Fruit fly (Drosophila melanogaster): ENCODE results near the gene Ccdc56.

Ccdc56 gene

DNA sequence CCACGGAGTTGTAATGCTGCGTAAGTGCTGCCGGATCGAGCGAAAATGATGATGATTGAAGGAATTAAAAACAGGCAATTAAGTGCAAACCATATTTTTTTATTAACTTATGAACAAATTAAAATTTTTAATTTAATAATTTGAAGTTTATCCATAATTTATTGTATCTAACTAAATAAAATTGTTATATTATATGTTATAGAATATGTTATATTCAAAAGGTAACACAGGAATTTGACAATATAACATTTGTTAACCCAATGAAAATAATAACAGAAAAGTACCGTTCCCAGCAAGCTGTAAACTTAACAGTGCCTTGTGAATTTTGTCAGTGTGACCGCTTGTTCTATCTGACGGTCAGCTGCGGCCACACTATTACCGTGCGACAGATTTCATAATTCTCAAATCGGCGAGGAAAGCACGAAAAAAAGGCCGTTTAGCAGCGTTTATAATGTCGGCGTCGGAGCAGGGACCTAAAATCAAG is at the start of gene Ccdc56, which contains the start of gene mtTFB1:
Gene Ccdc56, plus strand, starts transcription at position 347 of the 484 bp plus-strand sequence.
Gene mtTFB1, plus strand, starts transcription at position 347 of the 484 bp plus-strand sequence.
- TF ChIP-seq insv (optimal IDR thresholded peaks at IDR 0.05) (no peak), ttk (optimal IDR thresholded peaks at IDR 0.05) (no peak), Myc (optimal IDR thresholded peaks at IDR 0.05) (no peak)

DNA sequence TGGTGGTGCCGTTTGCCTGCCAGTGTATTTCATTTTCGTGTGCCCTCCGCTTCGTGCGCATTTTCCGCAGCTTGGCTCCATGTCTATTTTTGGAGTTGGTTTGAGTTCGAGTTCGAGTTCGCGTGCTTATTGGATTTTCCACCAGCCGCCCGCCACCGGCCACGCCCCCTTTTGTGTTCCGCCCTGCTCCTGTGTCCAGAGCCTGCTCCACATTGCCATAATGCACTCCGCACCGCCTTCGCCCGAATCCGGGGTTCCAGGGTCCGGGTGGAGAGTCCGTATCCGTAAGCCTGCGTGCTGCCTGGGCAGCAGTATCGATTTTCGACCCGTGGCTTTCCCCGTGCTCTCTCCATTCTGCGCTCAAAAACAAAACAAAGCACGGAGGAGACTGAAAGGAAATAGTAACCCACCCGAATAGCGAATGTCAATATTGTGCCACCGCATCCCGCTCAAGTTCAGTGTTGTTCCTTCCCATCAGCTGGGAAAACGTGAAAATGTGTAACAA is 30.4 kb upstream of the Ccdc56 start:
- TF ChIP-seq Myc (optimal IDR thresholded peaks at IDR 0.05): no peak
- no peak for TF ChIP-seq ttk (optimal IDR thresholded peaks at IDR 0.05)
- no peak for TF ChIP-seq psq (optimal IDR thresholded peaks at IDR 0.05)
- TF ChIP-seq insv (optimal IDR thresholded peaks at IDR 0.05): no peak
- TF ChIP-seq h (optimal IDR thresholded peaks at IDR 0.05): no peak
- TF ChIP-seq Sin3A (optimal IDR thresholded peaks at IDR 0.05): no peak

DNA sequence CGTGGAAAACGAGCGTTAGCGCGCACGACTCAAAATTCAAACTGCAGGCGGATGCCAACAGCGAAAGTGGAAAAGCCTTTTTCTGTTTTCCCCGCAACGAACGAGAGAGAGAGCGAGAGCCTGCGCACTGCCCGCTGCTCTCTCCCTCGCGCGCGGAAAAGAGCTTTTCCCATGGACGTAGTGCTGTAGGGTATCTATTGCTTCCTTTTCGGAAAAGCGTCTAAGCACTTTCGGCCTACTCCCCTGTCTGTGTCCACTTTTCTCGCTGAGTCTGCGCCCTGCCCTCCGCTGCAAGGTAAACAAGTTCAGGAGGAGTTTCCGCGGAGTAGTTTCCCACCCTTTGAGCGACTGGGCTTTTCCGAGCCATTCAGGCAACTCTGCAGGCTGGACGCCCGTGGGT is 28.5 kb upstream of the Ccdc56 start, which contains the start of gene CG32085:
Gene CG32085, minus strand, starts transcription at position 47 of the 400 bp plus-strand sequence.
- no peak for TF ChIP-seq h (optimal IDR thresholded peaks at IDR 0.05)
- TF ChIP-seq psq (optimal IDR thresholded peaks at IDR 0.05): no peak
- no peak for TF ChIP-seq insv (optimal IDR thresholded peaks at IDR 0.05)
- TF ChIP-seq ttk (optimal IDR thresholded peaks at IDR 0.05): no peak
- TF ChIP-seq Myc (optimal IDR thresholded peaks at IDR 0.05): no peak
- TF ChIP-seq Sin3A (optimal IDR thresholded peaks at IDR 0.05): no peak

DNA sequence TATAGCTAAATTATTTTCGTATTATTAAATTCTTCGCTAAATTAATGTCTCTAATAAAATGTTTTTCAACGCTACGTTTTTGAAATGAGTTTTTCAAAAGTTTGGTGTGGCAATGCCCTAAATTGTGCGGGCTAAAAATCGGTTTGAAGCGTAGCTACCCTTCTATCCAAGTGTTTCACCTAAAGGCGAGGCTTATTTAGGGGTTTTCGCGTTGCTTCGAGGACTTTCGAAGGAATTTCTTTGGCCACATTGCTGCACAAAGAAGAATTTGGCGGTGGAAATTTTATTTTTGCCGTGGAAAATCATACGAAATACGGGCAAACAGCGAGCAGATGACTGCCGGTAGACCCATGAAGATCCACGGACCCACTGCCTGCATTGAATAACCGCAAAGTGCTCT is 27.0 kb upstream of the Ccdc56 start, which contains the start of gene TfIIEalpha:
Gene TfIIEalpha, plus strand, starts transcription at position 245 of the 400 bp plus-strand sequence.
- TF ChIP-seq insv (optimal IDR thresholded peaks at IDR 0.05): no peak
- no peak for TF ChIP-seq Sin3A (optimal IDR thresholded peaks at IDR 0.05)

DNA sequence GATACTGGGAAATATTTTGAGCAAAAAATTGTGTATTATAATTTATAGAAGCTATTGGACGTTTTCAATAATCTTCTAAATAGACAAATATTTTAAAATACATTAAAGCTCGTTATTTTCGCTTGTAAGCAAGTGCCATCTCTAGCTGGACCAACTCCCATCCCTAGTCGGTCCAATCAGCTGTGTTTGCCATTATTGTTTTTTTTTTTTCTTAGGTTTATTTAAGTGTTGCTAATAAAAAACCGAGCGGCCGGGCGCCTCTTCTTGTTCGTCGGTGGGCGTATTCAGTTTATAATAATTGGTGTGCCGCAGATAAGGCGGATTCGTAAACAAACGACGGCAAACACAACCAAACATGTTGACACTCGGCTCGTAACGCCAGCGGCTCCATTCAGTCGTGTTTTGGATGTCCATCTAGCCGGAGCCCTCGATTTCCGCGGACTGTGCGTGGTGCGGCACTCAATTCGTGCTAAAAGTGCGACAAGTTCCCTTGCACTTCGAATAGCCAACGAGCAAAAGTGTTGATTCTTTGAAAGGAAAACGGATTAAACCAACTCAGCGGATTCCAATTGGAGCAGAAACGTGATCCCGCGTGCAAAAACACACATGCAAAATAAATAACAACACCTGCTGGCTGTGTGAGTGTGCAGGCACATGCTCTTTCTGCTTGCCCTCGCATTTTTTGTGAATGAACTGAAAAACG is 24.8 kb upstream of the Ccdc56 start, which contains the start of gene Sugb:
Gene Sugb, plus strand, starts transcription at position 162 of the 703 bp plus-strand sequence.
- TF ChIP-seq h (optimal IDR thresholded peaks at IDR 0.05): no peak
- no peak for TF ChIP-seq insv (optimal IDR thresholded peaks at IDR 0.05)
- no peak for TF ChIP-seq psq (optimal IDR thresholded peaks at IDR 0.05)
- no peak for TF ChIP-seq ttk (optimal IDR thresholded peaks at IDR 0.05)
- no peak for TF ChIP-seq Myc (optimal IDR thresholded peaks at IDR 0.05)
- no peak for TF ChIP-seq Sin3A (optimal IDR thresholded peaks at IDR 0.05)

DNA sequence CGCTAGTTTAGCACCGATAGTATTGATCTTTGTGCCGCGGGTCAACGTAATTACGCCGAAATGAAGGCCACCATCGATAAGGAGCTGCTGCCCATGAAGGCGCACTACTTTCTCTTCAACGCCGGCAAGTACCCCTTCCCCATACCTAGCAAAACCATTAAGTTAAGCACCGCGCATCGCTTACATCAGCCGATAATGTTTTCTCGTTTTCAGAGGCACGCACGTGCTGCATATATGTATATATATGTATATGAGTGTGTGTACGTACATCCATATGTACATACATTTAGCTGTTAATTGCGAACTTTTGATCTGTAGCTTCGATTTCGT is 24.3 kb upstream of the Ccdc56 start:
- TF ChIP-seq insv (optimal IDR thresholded peaks at IDR 0.05) (no peak), ttk (optimal IDR thresholded peaks at IDR 0.05) (no peak), h (optimal IDR thresholded peaks at IDR 0.05) (no peak), Myc (optimal IDR thresholded peaks at IDR 0.05) (no peak), Sin3A (optimal IDR thresholded peaks at IDR 0.05) (no peak), psq (optimal IDR thresholded peaks at IDR 0.05) (no peak)

DNA sequence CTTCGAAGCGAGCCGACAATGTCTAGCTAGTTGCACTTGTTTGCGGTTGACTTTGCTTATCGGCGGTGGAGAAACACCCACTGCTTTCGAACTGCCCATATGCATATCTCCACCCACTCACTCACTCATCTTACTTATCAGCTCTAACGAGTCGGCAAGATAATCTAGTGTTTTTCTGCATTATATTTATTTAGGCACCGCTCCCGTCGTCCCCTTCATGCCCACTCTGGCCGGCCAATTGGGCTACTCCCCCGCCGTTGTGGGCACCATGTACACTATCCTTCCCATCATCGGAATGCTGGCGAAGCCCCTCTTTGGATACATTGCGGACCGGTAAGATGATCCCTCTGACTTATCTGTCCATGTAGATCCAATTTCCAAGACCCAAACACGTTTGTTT is 22.9 kb upstream of the Ccdc56 start:
- TF ChIP-seq Myc (optimal IDR thresholded peaks at IDR 0.05) (no peak), insv (optimal IDR thresholded peaks at IDR 0.05) (no peak), Sin3A (optimal IDR thresholded peaks at IDR 0.05) (no peak), ttk (optimal IDR thresholded peaks at IDR 0.05) (no peak), psq (optimal IDR thresholded peaks at IDR 0.05) (no peak), h (optimal IDR thresholded peaks at IDR 0.05) (no peak)

DNA sequence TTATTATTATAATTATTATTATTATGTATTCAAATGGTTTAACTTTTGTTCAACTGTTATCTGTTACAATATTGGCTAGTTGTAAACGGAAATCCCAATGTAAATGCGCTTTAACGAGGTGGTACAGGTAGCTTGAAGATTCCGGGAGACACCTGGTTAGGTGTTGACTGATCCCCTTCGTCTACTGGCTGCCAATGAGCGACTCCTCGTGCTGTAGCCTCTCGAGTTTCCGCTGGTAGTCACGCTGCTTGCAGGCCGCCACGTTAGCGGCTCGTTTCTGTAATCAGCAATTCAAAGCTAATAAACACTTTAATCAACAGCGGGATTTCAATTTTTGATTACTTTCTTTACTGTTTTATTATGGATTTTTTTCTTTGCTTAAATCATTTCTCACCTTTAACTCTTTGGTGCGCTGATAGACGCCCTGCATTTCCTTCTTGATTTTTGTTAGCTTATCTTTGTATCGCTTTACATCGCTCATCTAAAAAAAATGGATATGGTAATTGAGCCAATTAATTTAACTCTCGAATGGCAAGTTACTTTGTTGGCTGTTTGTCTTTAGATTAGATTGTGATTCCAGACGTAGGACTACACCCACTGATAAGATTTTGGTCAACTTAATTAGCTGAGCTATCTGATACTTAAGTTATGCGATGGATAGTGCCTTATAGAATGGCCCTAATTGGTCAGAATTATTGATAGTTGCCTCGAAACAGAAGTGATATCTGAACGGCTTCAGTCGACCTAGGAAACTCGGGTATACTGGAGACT is 18.8 kb upstream of the Ccdc56 start:
- TF ChIP-seq h (optimal IDR thresholded peaks at IDR 0.05) (no peak), insv (optimal IDR thresholded peaks at IDR 0.05) (no peak), Myc (optimal IDR thresholded peaks at IDR 0.05) (no peak), ttk (optimal IDR thresholded peaks at IDR 0.05) (no peak), psq (optimal IDR thresholded peaks at IDR 0.05) (no peak), Sin3A (optimal IDR thresholded peaks at IDR 0.05) (no peak)

DNA sequence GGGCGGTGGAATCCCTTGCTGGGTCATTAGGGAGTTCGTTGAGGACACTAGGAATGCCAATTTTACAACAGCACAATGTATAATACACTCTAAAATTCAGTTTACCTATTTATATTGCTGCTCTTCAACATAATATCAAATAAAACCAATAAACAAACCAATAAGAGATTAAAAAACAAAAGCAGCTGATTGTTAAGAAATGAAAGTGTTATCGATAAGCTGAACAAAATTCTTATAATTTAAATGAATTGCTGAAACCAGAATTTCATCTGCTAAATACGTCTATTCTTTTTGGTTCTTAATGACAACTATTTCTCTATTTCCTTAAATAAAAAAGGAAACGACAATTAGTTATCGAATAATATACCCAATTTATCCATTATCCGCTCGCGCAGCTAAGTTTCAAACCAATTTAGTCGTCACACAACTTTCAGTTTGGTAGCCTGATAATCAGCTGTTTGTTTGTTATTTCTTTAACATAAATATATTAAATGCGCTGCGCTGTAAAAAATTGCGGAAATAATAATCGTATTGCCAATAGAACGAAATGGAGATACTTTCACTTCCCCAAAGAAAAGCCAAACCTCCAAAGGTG is 17.5 kb upstream of the Ccdc56 start, which contains the start of the genes Pldn and CG14135:
Gene Pldn, minus strand, starts transcription at position 197 of the 595 bp plus-strand sequence.
Gene CG14135, plus strand, starts transcription at position 369 of the 595 bp plus-strand sequence.
- TF ChIP-seq ttk (optimal IDR thresholded peaks at IDR 0.05) (no peak), Sin3A (optimal IDR thresholded peaks at IDR 0.05) (no peak)

DNA sequence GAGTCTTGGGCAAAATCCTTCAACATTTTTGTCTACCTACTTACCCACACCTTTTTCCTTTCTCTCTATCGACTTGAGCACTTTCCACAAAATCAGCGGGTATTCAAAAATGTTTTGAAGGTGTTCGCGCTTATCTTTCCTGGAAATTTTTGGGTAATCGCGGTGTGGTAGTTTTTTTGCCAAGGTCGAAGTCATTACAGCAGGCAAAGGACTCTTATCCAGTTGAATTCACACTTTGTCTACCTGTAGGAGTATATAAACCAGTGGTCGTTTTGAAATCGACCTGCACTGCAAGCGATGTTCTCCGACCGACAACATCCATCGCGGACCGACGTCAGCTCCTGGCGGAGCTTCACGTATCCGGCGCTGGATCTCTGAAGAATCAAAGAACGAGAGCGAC is 15.9 kb upstream of the Ccdc56 start:
- TF ChIP-seq insv (optimal IDR thresholded peaks at IDR 0.05) (no peak), psq (optimal IDR thresholded peaks at IDR 0.05) (no peak), Myc (optimal IDR thresholded peaks at IDR 0.05) (no peak), Sin3A (optimal IDR thresholded peaks at IDR 0.05) (no peak), h (optimal IDR thresholded peaks at IDR 0.05) (no peak), ttk (optimal IDR thresholded peaks at IDR 0.05) (no peak)

DNA sequence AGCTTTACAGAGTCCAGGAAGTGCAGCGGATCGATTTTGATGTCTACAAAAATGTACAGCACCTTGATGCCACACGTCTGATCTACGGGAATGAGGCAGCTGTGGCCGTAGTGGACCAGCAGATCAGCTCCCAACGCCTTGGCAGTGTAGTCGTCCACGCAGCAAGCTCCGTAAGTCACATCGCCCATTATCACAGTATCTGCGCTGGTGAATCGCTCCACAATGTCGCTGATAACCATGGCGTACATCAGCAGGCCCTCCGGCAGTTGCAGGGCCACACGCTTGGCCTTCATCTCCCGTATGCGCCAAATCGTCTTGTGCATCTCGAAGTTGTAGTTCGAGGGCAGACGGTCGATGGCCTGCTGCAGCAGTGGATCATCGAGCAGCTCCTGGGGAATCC is 13.7 kb upstream of the Ccdc56 start:
- TF ChIP-seq ttk (optimal IDR thresholded peaks at IDR 0.05) (no peak), Myc (optimal IDR thresholded peaks at IDR 0.05) (no peak), h (optimal IDR thresholded peaks at IDR 0.05) (no peak), insv (optimal IDR thresholded peaks at IDR 0.05) (no peak), psq (optimal IDR thresholded peaks at IDR 0.05) (no peak), Sin3A (optimal IDR thresholded peaks at IDR 0.05) (no peak)

DNA sequence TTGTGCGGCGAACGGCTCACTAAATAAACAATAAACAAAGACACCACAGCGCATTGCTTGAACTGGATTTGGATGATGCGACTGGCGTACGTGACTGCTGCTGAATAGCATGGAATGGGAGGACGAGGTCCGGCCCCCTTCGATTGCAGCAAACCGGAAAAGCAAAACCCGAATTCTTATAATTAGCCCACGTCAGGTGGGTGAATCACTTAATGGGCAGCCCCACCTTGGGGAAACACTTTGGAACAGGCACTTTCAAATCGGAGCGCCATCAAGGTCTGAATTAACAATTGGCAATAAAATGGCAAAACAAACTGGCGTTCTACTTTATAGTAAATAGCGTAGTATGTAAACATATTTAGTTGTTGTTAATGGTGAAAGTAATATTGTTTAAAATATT is 13.0 kb upstream of the Ccdc56 start:
- TF ChIP-seq insv (optimal IDR thresholded peaks at IDR 0.05) (no peak), Sin3A (optimal IDR thresholded peaks at IDR 0.05) (no peak), h (optimal IDR thresholded peaks at IDR 0.05) (no peak), psq (optimal IDR thresholded peaks at IDR 0.05) (no peak), Myc (optimal IDR thresholded peaks at IDR 0.05) (no peak), ttk (optimal IDR thresholded peaks at IDR 0.05) (no peak)
